Fruit fly (Drosophila melanogaster): ENCODE results near the gene CG32633.

dm6 chrX:13536776-13537175, 24.7 kb upstream of the CG32633 start:
- no peak for TF ChIP-seq pan (optimal IDR thresholded peaks at IDR 0.05)
- TF ChIP-seq CG8478 (optimal IDR thresholded peaks at IDR 0.05): no peak
- TF ChIP-seq psq (optimal IDR thresholded peaks at IDR 0.05): no peak
